Worm (Caenorhabditis elegans) whole organism, L4 larva: Measurements from ENCODE around the gene K10D2.8.
A peak's percentile ranks its signal among the peaks of the same experiment; 100 is the strongest.

Experiments used
- D1046.2 ChIP-seq: fragments of 200-800 bp; sonication (Bioruptor generic); IDR thresholded peaks from 2 replicates; pipeline ENCODE4 v1.3.6; 2022; ENCODE audit warnings: missing genetic modification characterization, missing compliant biosample characterization
- F37D6.2 ChIP-seq: sonication (generic microtip); optimal IDR thresholded peaks from 2 replicates; lab custom pipeline; 2016; ENCODE audit warnings: mild to moderate bottlenecking, missing genetic modification characterization, missing compliant biosample characterization
- F44E2.7 ChIP-seq: fragments of 200-800 bp; sonication (Bioruptor generic); IDR thresholded peaks from 2 replicates; pipeline ENCODE4 v2.1.2; 2022; ENCODE audit warnings: missing genetic modification characterization, missing compliant biosample characterization
- T26A8.4 ChIP-seq: fragments of 200-800 bp; sonication (Bioruptor generic); IDR thresholded peaks from 2 replicates; pipeline ENCODE4 v1.3.6; 2022; ENCODE audit warnings: missing genetic modification characterization, missing compliant biosample characterization
- Y105C5A.15 ChIP-seq: fragments of 200-800 bp; sonication (Bioruptor generic); IDR thresholded peaks from 2 replicates; pipeline ENCODE4 v1.3.6; 2022; ENCODE audit warnings: missing genetic modification characterization, missing compliant biosample characterization
- ZK546.5 ChIP-seq, 2 experiments: sonication (generic microtip); optimal IDR thresholded peaks; 2 replicates each; lab custom pipeline; 2017; ENCODE audit warnings: missing biosample characterization in 2 of 2, missing genetic modification characterization in 2 of 2
- arid-1 ChIP-seq: fragments of 200-800 bp; sonication (Bioruptor generic); conservative IDR thresholded peaks from 2 replicates; pipeline ENCODE4 v1.3.6; 2022; ENCODE audit warnings: missing genetic modification reagents, missing genetic modification characterization, missing compliant biosample characterization
- ceh-32 ChIP-seq: sonication (generic microtip); optimal IDR thresholded peaks from 2 replicates; lab custom pipeline; 2016; ENCODE audit warnings: mild to moderate bottlenecking, missing genetic modification characterization, missing compliant biosample characterization; ENCODE audit not compliant: poor library complexity
- ceh-44 ChIP-seq: fragments of 200-800 bp; sonication (Bioruptor generic); IDR thresholded peaks from 2 replicates; pipeline ENCODE4 v1.3.6; 2022; ENCODE audit warnings: missing genetic modification reagents, missing genetic modification characterization, missing compliant biosample characterization
- cey-2 ChIP-seq: sonication (generic microtip); optimal IDR thresholded peaks from 3 replicates; lab custom pipeline; 2017; ENCODE audit warnings: missing genetic modification characterization, mild to moderate bottlenecking, missing compliant biosample characterization, antibody characterized with exemption, borderline replicate concordance; ENCODE audit not compliant: insufficient read depth
- daf-12 ChIP-seq: fragments of 150-350 bp; optimal IDR thresholded peaks from 2 replicates; lab custom pipeline; 2014; ENCODE audit warnings: missing biosample characterization, missing genetic modification reagents, missing genetic modification characterization
- daf-19 ChIP-seq: fragments of 200-800 bp; sonication (Bioruptor generic); conservative IDR thresholded peaks from 2 replicates; pipeline ENCODE4 v1.3.6; 2022; ENCODE audit warnings: missing genetic modification characterization, missing compliant biosample characterization
- dpl-1 ChIP-seq: fragments of 150-350 bp; optimal IDR thresholded peaks from 2 replicates; lab custom pipeline; 2014; ENCODE audit warnings: missing biosample characterization, missing genetic modification reagents, missing genetic modification characterization
- egl-27 ChIP-seq: sonication (generic microtip); optimal IDR thresholded peaks from 3 replicates; lab custom pipeline; 2017; ENCODE audit warnings: missing biosample characterization, missing genetic modification reagents, missing genetic modification characterization
- fos-1 ChIP-seq: fragments of 150-350 bp; optimal IDR thresholded peaks from 2 replicates; lab custom pipeline; 2014; ENCODE audit warnings: missing biosample characterization, missing genetic modification characterization
- hlh-11 ChIP-seq: fragments of 200-800 bp; sonication (Bioruptor generic); optimal IDR thresholded peaks from 2 replicates; lab custom pipeline; 2018; ENCODE audit warnings: mild to moderate bottlenecking, missing genetic modification characterization, missing compliant biosample characterization
- hlh-30 ChIP-seq: sonication (generic microtip); optimal IDR thresholded peaks from 2 replicates; lab custom pipeline; 2017; ENCODE audit warnings: antibody characterized with exemption, mild to moderate bottlenecking, missing genetic modification characterization, missing compliant biosample characterization; ENCODE audit not compliant: insufficient read depth
- jun-1 ChIP-seq: fragments of 150-350 bp; optimal IDR thresholded peaks from 2 replicates; lab custom pipeline; 2014; ENCODE audit warnings: missing biosample characterization, missing genetic modification reagents, missing genetic modification characterization
- lim-7 ChIP-seq: fragments of 200-800 bp; sonication (Bioruptor generic); IDR thresholded peaks from 2 replicates; pipeline ENCODE4 v1.3.6; 2022; ENCODE audit warnings: missing genetic modification characterization, missing compliant biosample characterization
- lin-1 ChIP-seq: fragments of 200-800 bp; sonication (Bioruptor generic); IDR thresholded peaks from 2 replicates; pipeline ENCODE4 v1.3.6; 2022; ENCODE audit warnings: missing genetic modification reagents, missing genetic modification characterization, missing compliant biosample characterization
- lin-13 ChIP-seq: fragments of 150-350 bp; optimal IDR thresholded peaks from 2 replicates; lab custom pipeline; 2014; ENCODE audit warnings: missing biosample characterization, missing genetic modification reagents, missing genetic modification characterization
- lin-15B ChIP-seq: fragments of 150-350 bp; sonication (generic microtip); optimal IDR thresholded peaks from 3 replicates; lab custom pipeline; 2014; ENCODE audit warnings: missing biosample characterization, missing genetic modification characterization
- lin-38 ChIP-seq: fragments of 200-800 bp; sonication (Bioruptor generic); IDR thresholded peaks from 2 replicates; pipeline ENCODE4 v1.3.6; 2022; ENCODE audit warnings: missing genetic modification reagents, missing genetic modification characterization, missing compliant biosample characterization
- lin-39 ChIP-seq: fragments of 150-350 bp; optimal IDR thresholded peaks from 2 replicates; lab custom pipeline; 2014; ENCODE audit warnings: missing biosample characterization, missing genetic modification reagents, missing genetic modification characterization
- lsy-2 ChIP-seq, 2 experiments: fragments of 150-350 bp in 1 of 2; sonication (generic microtip) in 1 of 2; optimal IDR thresholded peaks; 2 replicates each; lab custom pipeline; 2014 to 2017; ENCODE audit warnings: missing biosample characterization in 2 of 2, missing genetic modification characterization in 2 of 2
- madf-5 ChIP-seq, 2 experiments: fragments of 200-800 bp; sonication (Bioruptor generic); IDR thresholded peaks; 2 replicates each; pipeline ENCODE4 v1.3.6; 2022; ENCODE audit warnings: missing compliant biosample characterization in 2 of 2, missing genetic modification characterization in 2 of 2
- madf-9 ChIP-seq: fragments of 200-800 bp; sonication (Bioruptor generic); conservative IDR thresholded peaks from 2 replicates; pipeline ENCODE4 v1.3.6; 2022; ENCODE audit warnings: missing genetic modification reagents, missing genetic modification characterization, missing compliant biosample characterization
- mdt-29 ChIP-seq: fragments of 200-800 bp; sonication (Bioruptor generic); IDR thresholded peaks from 2 replicates; pipeline ENCODE4 v1.3.6; 2022; ENCODE audit warnings: missing genetic modification reagents, missing genetic modification characterization, missing compliant biosample characterization
- mep-1 ChIP-seq: fragments of 150-350 bp; sonication (generic microtip); optimal IDR thresholded peaks from 3 replicates; lab custom pipeline; 2014; ENCODE audit warnings: missing biosample characterization, missing genetic modification characterization
- mxl-2 ChIP-seq: fragments of 200-800 bp; sonication (Bioruptor generic); conservative IDR thresholded peaks from 2 replicates; pipeline ENCODE4 v1.3.6; 2022; ENCODE audit warnings: missing genetic modification reagents, missing genetic modification characterization, missing compliant biosample characterization
- nhr-102 ChIP-seq: sonication (generic microtip); optimal IDR thresholded peaks from 2 replicates; lab custom pipeline; 2016; ENCODE audit warnings: mild to moderate bottlenecking, missing genetic modification characterization, moderate library complexity, missing compliant biosample characterization
- nhr-42 ChIP-seq: fragments of 200-800 bp; sonication (Bioruptor generic); IDR thresholded peaks from 2 replicates; pipeline ENCODE4 v1.3.6; 2022; ENCODE audit warnings: missing genetic modification characterization, missing compliant biosample characterization
- nhr-48 ChIP-seq: sonication (generic microtip); optimal IDR thresholded peaks from 2 replicates; lab custom pipeline; 2016; ENCODE audit warnings: mild to moderate bottlenecking, missing genetic modification characterization, missing compliant biosample characterization
- nhr-77 ChIP-seq: fragments of 150-350 bp; optimal IDR thresholded peaks from 2 replicates; lab custom pipeline; 2014; ENCODE audit warnings: missing biosample characterization, missing genetic modification characterization
- php-3 ChIP-seq: fragments of 200-800 bp; sonication (Bioruptor generic); IDR thresholded peaks from 2 replicates; pipeline ENCODE4 v1.3.6; 2022; ENCODE audit warnings: missing genetic modification reagents, missing genetic modification characterization, missing compliant biosample characterization
- rbr-2 ChIP-seq: sonication (generic microtip); optimal IDR thresholded peaks from 2 replicates; lab custom pipeline; 2016; ENCODE audit warnings: missing genotype, missing genetic modification characterization, missing compliant biosample characterization
- saeg-2 ChIP-seq: fragments of 200-800 bp; sonication (Bioruptor generic); IDR thresholded peaks from 2 replicates; pipeline ENCODE4 v1.3.6; 2022; ENCODE audit warnings: missing genetic modification reagents, missing genetic modification characterization, missing compliant biosample characterization
- sdz-12 ChIP-seq: fragments of 200-800 bp; sonication (Bioruptor generic); optimal IDR thresholded peaks from 2 replicates; lab custom pipeline; 2018; ENCODE audit warnings: mild to moderate bottlenecking, missing genetic modification characterization, missing compliant biosample characterization
- snpc-1.2 ChIP-seq: fragments of 200-800 bp; sonication (Bioruptor generic); IDR thresholded peaks from 2 replicates; pipeline ENCODE4 v1.3.6; 2022; ENCODE audit warnings: missing genetic modification reagents, missing genetic modification characterization, missing compliant biosample characterization
- snpc-4 ChIP-seq: fragments of 150-350 bp; optimal IDR thresholded peaks from 2 replicates; lab custom pipeline; 2014; ENCODE audit warnings: missing biosample characterization, missing genetic modification characterization
- spr-1 ChIP-seq: sonication (generic microtip); optimal IDR thresholded peaks from 2 replicates; lab custom pipeline; 2016; ENCODE audit warnings: mild to moderate bottlenecking, missing genetic modification characterization, missing compliant biosample characterization
- spr-3 ChIP-seq: fragments of 200-800 bp; sonication (Bioruptor generic); optimal IDR thresholded peaks from 2 replicates; lab custom pipeline; 2018; ENCODE audit warnings: mild to moderate bottlenecking, missing genetic modification characterization, missing compliant biosample characterization
- tag-97 ChIP-seq: fragments of 200-800 bp; sonication (Bioruptor generic); IDR thresholded peaks from 2 replicates; pipeline ENCODE4 v1.3.6; 2022; ENCODE audit warnings: missing genetic modification characterization, missing compliant biosample characterization
- tra-1 ChIP-seq: fragments of 200-800 bp; sonication (Bioruptor generic); IDR thresholded peaks from 2 replicates; pipeline ENCODE4 v1.3.6; 2022; ENCODE audit warnings: missing genetic modification reagents, missing genetic modification characterization, missing compliant biosample characterization
- unc-39 ChIP-seq: sonication (generic microtip); optimal IDR thresholded peaks from 2 replicates; lab custom pipeline; 2017; ENCODE audit warnings: missing biosample characterization, missing genetic modification characterization
- zag-1 ChIP-seq: fragments of 150-350 bp; optimal IDR thresholded peaks from 2 replicates; lab custom pipeline; 2014; ENCODE audit warnings: missing biosample characterization, missing genetic modification characterization
- zfp-2 ChIP-seq: sonication (generic microtip); optimal IDR thresholded peaks from 2 replicates; lab custom pipeline; 2016; ENCODE audit warnings: mild to moderate bottlenecking, missing genetic modification characterization, missing compliant biosample characterization
- zfp-3 ChIP-seq: fragments of 200-800 bp; sonication (Bioruptor generic); conservative IDR thresholded peaks from 2 replicates; pipeline ENCODE4 v1.3.6; 2022; ENCODE audit warnings: missing genetic modification reagents, missing genetic modification characterization, missing compliant biosample characterization
- zip-11 ChIP-seq: fragments of 200-800 bp; sonication (Bioruptor generic); IDR thresholded peaks from 2 replicates; pipeline ENCODE4 v1.3.6; 2022; ENCODE audit warnings: missing genetic modification characterization, missing compliant biosample characterization
- zip-2 ChIP-seq: fragments of 150-350 bp; optimal IDR thresholded peaks from 2 replicates; lab custom pipeline; 2014; ENCODE audit warnings: missing biosample characterization, missing genetic modification characterization
- ztf-11 ChIP-seq: fragments of 150-350 bp; optimal IDR thresholded peaks from 2 replicates; lab custom pipeline; 2014; ENCODE audit warnings: missing biosample characterization, missing genetic modification characterization
- ztf-7 ChIP-seq: fragments of 150-350 bp; optimal IDR thresholded peaks from 2 replicates; lab custom pipeline; 2014; ENCODE audit warnings: missing biosample characterization, missing genetic modification characterization

The K10D2.8 gene

DNA sequence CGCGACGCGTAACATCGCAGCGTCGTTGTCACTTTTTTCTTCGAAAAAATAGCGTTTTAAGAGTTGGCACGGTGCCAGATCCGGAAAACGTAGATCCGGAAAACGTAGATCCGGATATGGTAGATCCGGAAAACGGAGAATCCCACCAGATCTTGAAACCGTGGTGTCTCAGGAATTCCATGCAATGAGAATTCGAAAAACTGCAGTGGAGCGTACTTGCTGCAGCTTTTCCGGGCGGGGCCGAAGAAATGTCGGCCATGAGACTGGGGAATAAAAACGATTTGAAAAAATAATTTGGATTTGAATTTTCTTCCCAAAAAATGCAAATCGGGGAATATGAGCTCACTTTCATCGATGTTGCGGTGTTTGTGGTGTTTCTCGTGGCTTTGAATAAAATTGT lies 16.1 kb upstream of the K10D2.8 start, which contains the start of gene K10D2.5 (continued):
- no peak for TF ChIP-seq lin-39 (tag; lab: Kevin White, UChicago)
- peak; percentile 40 for TF ChIP-seq zfp-2
- no peak for TF ChIP-seq zip-11
- TF ChIP-seq nhr-42 (GFP tag; lab: Robert Waterston, UW): peak; percentile 81; the same call in 1 of the 2 replicates
- TF ChIP-seq arid-1 (GFP tag; lab: Robert Waterston, UW): peak; percentile 89
- TF ChIP-seq nhr-77 (tag; lab: Kevin White, UChicago): peak; percentile 87
- peak; percentile 71 for TF ChIP-seq hlh-30 (tag; lab: Kevin White, UChicago)
- peak; percentile 85 for TF ChIP-seq zfp-3 (GFP tag; lab: Robert Waterston, UW)
- TF ChIP-seq Y105C5A.15: peak; percentile 87; the same call in 1 of the 2 replicates
- TF ChIP-seq madf-9: peak; percentile 96
- TF ChIP-seq daf-19 (GFP tag; lab: Robert Waterston, UW): 0 out of 2 replicates have a peak, but pooled peaks have one; percentile 55
- peak; percentile 97 for TF ChIP-seq tra-1 (GFP tag; lab: Robert Waterston, UW)
- TF ChIP-seq nhr-48 (tag; lab: Kevin White, UChicago): no peak
- no peak for TF ChIP-seq F44E2.7 (GFP tag; lab: Robert Waterston, UW)
- peak; percentile 1 for TF ChIP-seq spr-3 (GFP tag; lab: Kevin White, UChicago)
- peak; percentile 99 for TF ChIP-seq ceh-44 (GFP tag; lab: Robert Waterston, UW)
- peak; percentile 83; the same call in 1 of the 2 replicates for TF ChIP-seq mxl-2 (GFP tag; lab: Robert Waterston, UW)
- peak; percentile 90 for TF ChIP-seq lin-15B
- TF ChIP-seq ZK546.5 (tag; optimal IDR thresholded peaks at IDR 0.05; lab: Kevin White, UChicago): no peak
- no peak for TF ChIP-seq daf-12 (tag; lab: Kevin White, UChicago)
- no peak for TF ChIP-seq egl-27 (tag; lab: Kevin White, UChicago)
- peak; percentile 97 for TF ChIP-seq madf-5 (GFP tag; IDR thresholded peaks at IDR 0.05; lab: Robert Waterston, UW)
- no peak for TF ChIP-seq zip-2 (tag; lab: Kevin White, UChicago)
- peak; percentile 85 for TF ChIP-seq mdt-29 (GFP tag; lab: Robert Waterston, UW)
- TF ChIP-seq sdz-12 (GFP tag; lab: Kevin White, UChicago): peak; percentile 94
- TF ChIP-seq ceh-32 (tag; lab: Kevin White, UChicago): no peak
- peak; percentile 72 to 92 for TF ChIP-seq lsy-2 (tag; optimal IDR thresholded peaks at IDR 0.05; lab: Kevin White, UChicago)
- TF ChIP-seq snpc-1.2 (GFP tag; lab: Robert Waterston, UW): peak; percentile 75
- no peak for TF ChIP-seq ztf-7 (tag; lab: Kevin White, UChicago)
- TF ChIP-seq hlh-11 (tag; lab: Kevin White, UChicago): peak; percentile 76
- TF ChIP-seq unc-39: no peak
- TF ChIP-seq snpc-4 (tag; lab: Kevin White, UChicago): no peak
- TF ChIP-seq T26A8.4 (GFP tag; lab: Robert Waterston, UW): peak; percentile 80
- TF ChIP-seq saeg-2 (GFP tag; lab: Robert Waterston, UW): 0 out of 2 replicates have a peak, but pooled peaks have one; percentile 60
- peak; percentile 88 for TF ChIP-seq dpl-1
- no peak for TF ChIP-seq ztf-11 (tag; lab: Kevin White, UChicago)
- no peak for TF ChIP-seq cey-2 (tag; lab: Kevin White, UChicago)
- TF ChIP-seq F37D6.2 (tag; lab: Kevin White, UChicago): peak; percentile 86
- peak; percentile 43 for TF ChIP-seq spr-1 (tag; lab: Kevin White, UChicago)
- peak; percentile 53 for TF ChIP-seq nhr-102 (tag; lab: Kevin White, UChicago)
- no peak for TF ChIP-seq fos-1 (tag; lab: Kevin White, UChicago)
- peak; percentile 95 for TF ChIP-seq D1046.2 (GFP tag; lab: Robert Waterston, UW)
- TF ChIP-seq php-3: peak; percentile 62
- no peak for TF ChIP-seq zag-1 (tag; lab: Kevin White, UChicago)
- TF ChIP-seq lin-38 (GFP tag; lab: Robert Waterston, UW): peak; percentile 99
- peak; percentile 95 for TF ChIP-seq lin-13 (GFP tag; lab: Kevin White, UChicago)
- TF ChIP-seq jun-1 (tag; lab: Kevin White, UChicago): no peak
- TF ChIP-seq rbr-2 (tag; lab: Kevin White, UChicago): peak; percentile 91
- peak; percentile 58; the same call in 1 of the 2 replicates for TF ChIP-seq lim-7 (GFP tag; lab: Robert Waterston, UW)
- peak; percentile 54 for TF ChIP-seq lin-1 (GFP tag; lab: Robert Waterston, UW)
- TF ChIP-seq mep-1 (tag; lab: Kevin White, UChicago): peak; percentile 92
- TF ChIP-seq tag-97 (GFP tag; lab: Robert Waterston, UW): peak; percentile 86; the same call in 1 of the 2 replicates
